Worm (Caenorhabditis elegans) whole organism, L3 larva: ENCODE measurements around the gene F19G12.1.

Source experiments
- R02D3.7 ChIP-seq: fragments of 150-350 bp; optimal IDR thresholded peaks from 2 replicates; lab custom pipeline; 2014; ENCODE audit warnings: missing biosample characterization, missing genetic modification characterization
- ZK546.5 ChIP-seq: sonication (generic microtip); optimal IDR thresholded peaks from 2 replicates; lab custom pipeline; 2017; ENCODE audit warnings: missing biosample characterization, missing genetic modification characterization
- aly-2 ChIP-seq: fragments of 150-350 bp; optimal IDR thresholded peaks from 2 replicates; lab custom pipeline; 2014; ENCODE audit warnings: missing biosample characterization, missing genetic modification characterization
- ama-1 ChIP-seq: fragments of 150-350 bp; optimal IDR thresholded peaks from 2 replicates; lab custom pipeline; 2018
- ceh-16 ChIP-seq: sonication (generic microtip); optimal IDR thresholded peaks from 2 replicates; lab custom pipeline; 2017; ENCODE audit warnings: missing biosample characterization, missing genetic modification characterization
- ceh-28 ChIP-seq: fragments of 150-350 bp; optimal IDR thresholded peaks from 2 replicates; lab custom pipeline; 2014; ENCODE audit warnings: missing biosample characterization, missing genetic modification reagents, missing genetic modification characterization
- ceh-9 ChIP-seq: sonication (generic microtip); optimal IDR thresholded peaks from 2 replicates; lab custom pipeline; 2018; ENCODE audit warnings: missing biosample characterization, missing genetic modification characterization
- egl-27 ChIP-seq: sonication (generic microtip); optimal IDR thresholded peaks from 4 replicates; lab custom pipeline; 2017; ENCODE audit warnings: missing biosample characterization, missing genetic modification reagents, missing genetic modification characterization
- egl-5 ChIP-seq: fragments of 150-350 bp; optimal IDR thresholded peaks from 2 replicates; lab custom pipeline; 2017; ENCODE audit warnings: missing biosample characterization, missing genetic modification reagents, missing genetic modification characterization, inconsistent platforms
- elt-1 ChIP-seq: fragments of 150-350 bp; optimal IDR thresholded peaks from 2 replicates; lab custom pipeline; 2014; ENCODE audit warnings: missing biosample characterization, missing genetic modification characterization
- elt-2 ChIP-seq: sonication (generic microtip); optimal IDR thresholded peaks from 2 replicates; lab custom pipeline; 2016; ENCODE audit warnings: missing genetic modification reagents, mild to moderate bottlenecking, missing genetic modification characterization, missing compliant biosample characterization
- elt-3 ChIP-seq, 3 experiments: fragments of 150-350 bp in 1 of 3; sonication (generic microtip) in 2 of 3; optimal IDR thresholded peaks; 2 replicates in 2 of 3; 4 replicates in 1 of 3; lab custom pipeline; 2014 to 2017; ENCODE audit warnings: missing biosample characterization in 3 of 3, missing genetic modification characterization in 3 of 3
- fkh-10 ChIP-seq: sonication (generic microtip); optimal IDR thresholded peaks from 2 replicates; lab custom pipeline; 2017; ENCODE audit warnings: missing biosample characterization, missing genetic modification reagents, missing genetic modification characterization
- fos-1 ChIP-seq: fragments of 150-350 bp; optimal IDR thresholded peaks from 2 replicates; lab custom pipeline; 2014; ENCODE audit warnings: missing biosample characterization, missing genetic modification characterization
- hmg-11 ChIP-seq: sonication (generic microtip); optimal IDR thresholded peaks from 2 replicates; lab custom pipeline; 2016; ENCODE audit warnings: missing genetic modification characterization, missing compliant biosample characterization
- jun-1 ChIP-seq: fragments of 150-350 bp; optimal IDR thresholded peaks from 2 replicates; lab custom pipeline; 2014; ENCODE audit warnings: missing biosample characterization, missing genetic modification reagents, missing genetic modification characterization
- lin-15B ChIP-seq: fragments of 150-350 bp; optimal IDR thresholded peaks from 2 replicates; lab custom pipeline; 2014; ENCODE audit warnings: missing biosample characterization, missing genetic modification characterization
- lsy-12 ChIP-seq: sonication (generic microtip); optimal IDR thresholded peaks from 2 replicates; lab custom pipeline; 2016; ENCODE audit warnings: mild to moderate bottlenecking, missing genetic modification characterization, missing compliant biosample characterization
- mdl-1 ChIP-seq: fragments of 150-350 bp; optimal IDR thresholded peaks from 2 replicates; lab custom pipeline; 2014; ENCODE audit warnings: missing biosample characterization, missing genetic modification characterization
- nhr-11 ChIP-seq: fragments of 150-350 bp; optimal IDR thresholded peaks from 2 replicates; lab custom pipeline; 2014; ENCODE audit warnings: missing biosample characterization, missing genetic modification characterization
- nhr-12 ChIP-seq: fragments of 150-350 bp; optimal IDR thresholded peaks from 2 replicates; lab custom pipeline; 2014; ENCODE audit warnings: missing biosample characterization, missing genetic modification characterization
- nhr-23 ChIP-seq: fragments of 150-350 bp; optimal IDR thresholded peaks from 2 replicates; lab custom pipeline; 2014; ENCODE audit warnings: missing biosample characterization, missing genetic modification reagents, missing genetic modification characterization
- nhr-237 ChIP-seq: fragments of 150-350 bp; optimal IDR thresholded peaks from 2 replicates; lab custom pipeline; 2014; ENCODE audit warnings: missing biosample characterization, missing genetic modification characterization
- nhr-25 ChIP-seq: sonication (generic microtip); optimal IDR thresholded peaks from 2 replicates; lab custom pipeline; 2017; ENCODE audit warnings: missing biosample characterization, missing genetic modification characterization
- nhr-28 ChIP-seq: fragments of 150-350 bp; optimal IDR thresholded peaks from 2 replicates; lab custom pipeline; 2014; ENCODE audit warnings: missing biosample characterization, missing genetic modification characterization
- nhr-43 ChIP-seq: sonication (generic microtip); optimal IDR thresholded peaks from 2 replicates; lab custom pipeline; 2016; ENCODE audit warnings: mild to moderate bottlenecking, missing genetic modification characterization, missing compliant biosample characterization; ENCODE audit not compliant: poor library complexity, severe bottlenecking
- nhr-67 ChIP-seq: fragments of 150-350 bp; optimal IDR thresholded peaks from 2 replicates; lab custom pipeline; 2014; ENCODE audit warnings: missing biosample characterization, missing genetic modification characterization
- nhr-76 ChIP-seq: fragments of 150-350 bp; sonication (generic microtip); optimal IDR thresholded peaks from 5 replicates; lab custom pipeline; 2014; ENCODE audit warnings: missing biosample characterization, missing genetic modification characterization
- nhr-77 ChIP-seq: fragments of 150-350 bp; optimal IDR thresholded peaks from 2 replicates; lab custom pipeline; 2014; ENCODE audit warnings: missing biosample characterization, missing genetic modification characterization
- sea-2 ChIP-seq: fragments of 150-350 bp; sonication (generic microtip); optimal IDR thresholded peaks from 4 replicates; lab custom pipeline; 2014; ENCODE audit warnings: missing biosample characterization, missing genetic modification reagents, missing genetic modification characterization
- skn-1 ChIP-seq: fragments of 150-350 bp; optimal IDR thresholded peaks from 2 replicates; lab custom pipeline; 2014; ENCODE audit warnings: missing biosample characterization, missing genetic modification characterization
- snpc-4 ChIP-seq: fragments of 150-350 bp; optimal IDR thresholded peaks from 2 replicates; lab custom pipeline; 2014; ENCODE audit warnings: missing biosample characterization, missing genetic modification characterization
- unc-62 ChIP-seq: fragments of 150-350 bp; sonication (generic microtip); optimal IDR thresholded peaks from 4 replicates; lab custom pipeline; 2014; ENCODE audit warnings: missing biosample characterization, missing genetic modification reagents, missing genetic modification characterization
- zag-1 ChIP-seq: fragments of 150-350 bp; optimal IDR thresholded peaks from 2 replicates; lab custom pipeline; 2014; ENCODE audit warnings: missing biosample characterization, missing genetic modification characterization
- ztf-11 ChIP-seq: fragments of 150-350 bp; optimal IDR thresholded peaks from 2 replicates; lab custom pipeline; 2014; ENCODE audit warnings: missing biosample characterization, missing genetic modification characterization
- ztf-4 ChIP-seq: fragments of 150-350 bp; optimal IDR thresholded peaks from 2 replicates; lab custom pipeline; 2014; ENCODE audit warnings: missing biosample characterization, missing genetic modification characterization

The F19G12.1 gene

DNA sequence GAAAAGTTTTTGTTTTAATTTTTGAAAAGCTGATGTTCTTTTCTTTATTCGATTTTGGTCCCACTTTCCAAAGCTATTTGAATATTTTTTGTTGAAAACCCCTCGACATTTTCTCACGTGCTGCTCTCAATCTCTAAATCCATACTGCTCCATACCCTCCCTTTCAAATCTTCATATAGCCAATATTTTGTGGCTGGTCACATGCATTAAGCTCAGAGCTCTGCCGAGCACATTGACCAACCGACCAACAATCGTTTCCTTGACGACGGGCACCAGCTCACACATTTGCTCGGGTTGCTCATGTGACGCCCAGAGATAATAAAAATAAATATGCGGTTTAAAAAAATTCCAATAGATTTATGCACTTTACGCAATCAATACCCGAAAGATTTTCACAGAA, 8.1 kb downstream of the F19G12.1 start:
- TF ChIP-seq fkh-10 (GFP tag; lab: Kevin White, UChicago), result peak; percentile 16
- TF ChIP-seq fos-1 (tag; lab: Kevin White, UChicago), result no peak
- TF ChIP-seq ceh-28 (tag; lab: Kevin White, UChicago), result peak; percentile 7
- no peak for TF ChIP-seq jun-1 (tag; lab: Kevin White, UChicago)
- peak; percentile 7 for TF ChIP-seq mdl-1 (tag; lab: Kevin White, UChicago)
- no peak for TF ChIP-seq egl-27

DNA sequence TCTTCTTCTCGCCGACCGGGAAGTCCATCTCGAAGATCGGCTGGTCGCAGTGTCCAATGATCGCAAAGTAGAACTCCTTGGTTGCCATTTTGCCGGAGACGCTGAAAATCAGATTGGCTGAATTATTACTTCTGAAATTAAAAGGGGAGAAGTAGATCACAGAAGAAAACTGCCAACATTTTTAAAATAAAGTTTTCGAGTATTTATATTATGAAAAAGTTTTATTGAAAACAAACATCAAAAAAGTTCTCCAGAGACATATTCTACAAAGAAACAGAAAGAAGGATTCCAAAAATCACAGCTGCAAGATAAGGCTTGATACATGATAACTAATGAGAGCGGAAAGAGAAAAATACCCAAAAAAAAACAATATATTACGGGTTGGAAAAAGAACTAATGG, 9.4 kb downstream of the F19G12.1 start, which contains the start of gene sedl-1:
sedl-1 (minus strand) TSS at position 101 of the 400 bp plus-strand sequence.
- TF ChIP-seq elt-3 (tag; optimal IDR thresholded peaks at IDR 0.05; lab: Kevin White, UChicago) (no peak), ceh-9 (tag; lab: Kevin White, UChicago) (no peak), nhr-76 (tag; lab: Kevin White, UChicago) (no peak), R02D3.7 (tag; lab: Kevin White, UChicago) (no peak), hmg-11 (no peak), nhr-43 (tag; lab: Kevin White, UChicago) (no peak), ZK546.5 (tag; lab: Kevin White, UChicago) (no peak), nhr-23 (tag; lab: Kevin White, UChicago) (no peak), nhr-77 (tag; lab: Kevin White, UChicago) (no peak), egl-5 (tag; lab: Kevin White, UChicago) (no peak), lin-15B (no peak), unc-62 (GFP tag; lab: Kevin White, UChicago) (no peak), skn-1 (tag; lab: Kevin White, UChicago) (no peak), zag-1 (tag; lab: Kevin White, UChicago) (no peak), ztf-11 (tag; lab: Kevin White, UChicago) (no peak)

DNA sequence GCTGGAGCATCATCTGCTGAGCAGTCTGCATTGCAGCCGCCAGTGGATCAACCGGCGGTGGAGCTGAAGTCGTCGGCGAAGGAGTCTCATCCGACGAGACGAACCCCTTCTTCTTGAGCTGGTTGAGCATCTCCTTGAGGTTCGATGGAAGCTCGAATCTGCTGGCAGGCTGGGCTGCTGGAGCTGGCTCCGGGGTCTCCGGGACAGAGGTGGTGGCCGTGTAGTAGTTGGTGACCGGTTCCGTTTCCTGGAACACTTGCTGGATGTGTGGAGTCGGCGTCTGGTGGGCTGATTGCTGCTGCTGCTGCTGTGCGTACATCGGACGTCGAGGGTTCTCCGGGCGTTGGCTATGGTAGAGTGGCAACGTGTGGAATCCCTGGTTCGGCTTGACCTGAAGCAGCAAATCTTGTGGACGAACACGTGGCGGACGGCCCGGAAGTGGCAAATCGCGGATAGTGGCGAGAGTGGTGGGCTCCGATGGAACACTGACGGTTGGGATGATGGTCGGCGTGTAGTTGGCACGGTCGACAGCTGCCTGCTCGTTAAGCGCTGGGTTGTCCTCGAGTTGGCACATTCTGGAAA, 10.9 kb downstream of the F19G12.1 start:
- TF ChIP-seq elt-1, result no peak
- TF ChIP-seq unc-62 (GFP tag; lab: Kevin White, UChicago), result no peak
- no peak for TF ChIP-seq ceh-28 (tag; lab: Kevin White, UChicago)
- no peak for TF ChIP-seq nhr-43 (tag; lab: Kevin White, UChicago)
- no peak for TF ChIP-seq nhr-76 (tag; lab: Kevin White, UChicago)
- TF ChIP-seq snpc-4 (tag; lab: Kevin White, UChicago), result no peak
- TF ChIP-seq ZK546.5 (tag; lab: Kevin White, UChicago), result no peak
- no peak for TF ChIP-seq ceh-16
- TF ChIP-seq hmg-11, result no peak
- no peak for TF ChIP-seq ceh-9 (tag; lab: Kevin White, UChicago)
- no peak for TF ChIP-seq nhr-77 (tag; lab: Kevin White, UChicago)
- TF ChIP-seq nhr-28 (tag; lab: Kevin White, UChicago), result no peak
- TF ChIP-seq nhr-11 (tag; lab: Kevin White, UChicago), result no peak

DNA sequence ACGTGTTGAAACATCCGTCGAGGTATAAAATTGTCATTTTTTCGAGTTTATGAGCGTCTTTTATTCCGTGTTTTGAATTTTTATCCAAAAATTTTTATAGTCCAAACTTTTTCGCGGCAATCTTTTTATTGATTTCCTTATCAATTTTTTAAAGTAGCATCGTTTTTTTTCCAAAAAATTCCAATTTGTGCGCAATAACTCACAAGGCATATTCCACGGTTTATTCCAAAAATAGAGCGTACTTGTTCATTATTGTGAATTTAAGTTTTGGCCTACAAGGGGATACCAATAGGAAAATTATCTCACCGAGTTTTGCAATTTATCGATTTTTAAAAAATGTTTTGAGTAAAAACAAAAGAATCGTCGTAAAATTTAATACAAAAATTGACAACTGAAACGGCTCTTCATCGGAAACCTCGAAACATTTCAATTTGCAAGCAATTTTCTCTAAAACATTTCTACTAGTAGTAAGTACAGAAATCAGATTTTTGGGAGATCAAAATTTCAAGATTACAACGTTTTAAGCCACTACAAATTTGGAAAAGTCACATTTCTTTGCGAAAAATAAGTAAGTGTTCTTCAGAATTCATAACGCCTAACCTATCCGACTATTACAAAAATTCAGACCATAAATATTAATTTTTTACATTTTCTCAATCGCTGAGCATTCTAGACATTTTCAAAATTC, 12.9 kb downstream of the F19G12.1 start:
- TF ChIP-seq egl-27, result no peak
- TF ChIP-seq nhr-67, result no peak
- no peak for TF ChIP-seq ztf-4 (tag; lab: Kevin White, UChicago)
- no peak for TF ChIP-seq sea-2 (GFP tag; lab: Kevin White, UChicago)
- peak; percentile 21 for TF ChIP-seq nhr-23 (tag; lab: Kevin White, UChicago)
- no peak for TF ChIP-seq nhr-12 (tag; lab: Kevin White, UChicago)
- TF ChIP-seq elt-2, result peak; percentile 34
- peak; percentile 28 for TF ChIP-seq ceh-28 (tag; lab: Kevin White, UChicago)
- no peak for TF ChIP-seq aly-2 (tag; lab: Kevin White, UChicago)

DNA sequence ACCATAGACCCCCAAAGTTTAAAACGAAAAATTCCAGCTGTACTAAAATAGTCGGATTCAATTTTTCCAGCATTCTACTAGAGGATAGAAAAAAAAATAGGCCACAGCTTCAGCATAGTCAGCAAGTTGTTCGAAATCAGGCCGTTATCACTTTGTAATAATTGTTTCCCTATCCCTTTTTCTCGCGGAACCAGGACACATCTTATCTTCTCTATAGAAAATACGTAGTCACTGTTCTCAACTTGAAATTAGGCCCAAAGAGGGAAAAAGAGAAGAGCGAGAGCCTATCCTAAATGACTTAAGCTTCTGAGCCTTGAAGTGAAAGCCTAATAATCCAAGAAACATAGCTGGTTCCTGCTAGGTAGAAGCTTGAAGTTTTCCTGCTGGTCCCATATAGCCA, 14.9 kb downstream of the F19G12.1 start:
- peak; percentile 33 for TF ChIP-seq nhr-23 (tag; lab: Kevin White, UChicago)
- no peak for TF ChIP-seq nhr-237 (tag; lab: Kevin White, UChicago)
- no peak for TF ChIP-seq nhr-67
- TF ChIP-seq nhr-76 (tag; lab: Kevin White, UChicago), result no peak
- TF ChIP-seq elt-2, result peak; percentile 33
- peak; percentile 34 for TF ChIP-seq lsy-12 (tag; lab: Kevin White, UChicago)
- peak; percentile 89 for TF ChIP-seq ama-1 (lab: Kevin White, UChicago)
- peak; percentile 11 for TF ChIP-seq nhr-25 (tag; lab: Kevin White, UChicago)
- TF ChIP-seq aly-2 (tag; lab: Kevin White, UChicago), result no peak
- TF ChIP-seq nhr-43 (tag; lab: Kevin White, UChicago), result peak; percentile 16
